Worm (Caenorhabditis elegans): ENCODE results near the gene nlp-80.

DNA sequence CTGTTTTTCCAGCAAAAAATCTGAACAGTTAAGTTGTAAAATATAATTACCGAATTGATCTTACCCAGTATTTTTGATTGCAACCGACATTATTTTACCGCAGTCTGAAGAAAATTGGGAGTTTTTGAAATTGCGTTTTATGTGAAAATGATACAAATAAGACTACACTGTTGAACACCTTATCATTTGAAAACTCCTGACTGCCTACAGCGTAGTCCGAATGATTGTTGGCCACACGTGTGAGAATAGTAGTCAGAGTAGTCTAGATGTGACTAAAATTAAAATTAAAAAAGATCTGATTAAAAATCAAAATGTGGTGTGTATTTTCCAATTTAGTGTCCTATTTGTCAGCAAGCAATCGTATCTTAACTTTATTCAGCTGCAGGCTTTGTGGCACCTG, 18.7 kb downstream of the nlp-80 start, which contains the start of gene dhs-18:
- no peak for TF ChIP-seq nhr-11 (tag; optimal IDR thresholded peaks at IDR 0.05)
- TF ChIP-seq lin-15B (tag; optimal IDR thresholded peaks at IDR 0.05): no peak
- TF ChIP-seq unc-62 (GFP tag; optimal IDR thresholded peaks at IDR 0.05): no peak
- no peak for TF ChIP-seq ztf-4 (tag; optimal IDR thresholded peaks at IDR 0.05)
- no peak for TF ChIP-seq nhr-23 (tag; optimal IDR thresholded peaks at IDR 0.05)

Measured in whole organism, L3 larva.